Fruit fly (Drosophila melanogaster) whole organism, prepupa: ENCODE measurements around the gene IFT46.
A peak's percentile ranks its signal among the peaks of the same experiment; 100 is the strongest.

ENCODE experiments used
- Blimp-1 ChIP-seq: fragments of 200-800 bp; sonication (Bioruptor generic); optimal IDR thresholded peaks from 3 replicates; lab custom pipeline; 2017; ENCODE audit warnings: missing biosample characterization, missing genetic modification characterization, mild to moderate bottlenecking, moderate library complexity, missing genetic modification reagents
- CG10631 ChIP-seq: fragments of 200-800 bp; sonication (Bioruptor generic); optimal IDR thresholded peaks from 2 replicates; lab custom pipeline; 2016; ENCODE audit warnings: missing biosample characterization, missing genetic modification characterization
- CG10669 ChIP-seq: fragments of 200-800 bp; sonication (Bioruptor generic); optimal IDR thresholded peaks from 3 replicates; lab custom pipeline; 2018; ENCODE audit warnings: missing biosample characterization, mild to moderate bottlenecking, missing genetic modification characterization, moderate library complexity
- CG11294 ChIP-seq: fragments of 200-800 bp; sonication (Bioruptor generic); IDR thresholded peaks from 2 replicates; pipeline ENCODE4 v1.3.6; 2022; ENCODE audit warnings: missing biosample characterization, missing genetic modification characterization
- CG11762 ChIP-seq: fragments of 200-800 bp; sonication (Bioruptor generic); optimal IDR thresholded peaks from 3 replicates; lab custom pipeline; 2016; ENCODE audit warnings: missing biosample characterization, missing genetic modification characterization; ENCODE audit not compliant: insufficient read depth
- CG11902 ChIP-seq: fragments of 200-800 bp; sonication (Bioruptor generic); optimal IDR thresholded peaks from 3 replicates; lab custom pipeline; 2016; ENCODE audit warnings: missing biosample characterization, missing genetic modification characterization
- CG15336 ChIP-seq: fragments of 200-800 bp; sonication (Bioruptor generic); IDR thresholded peaks from 2 replicates; pipeline ENCODE4 v1.3.6; 2022; ENCODE audit warnings: missing biosample characterization, missing genetic modification characterization
- CG1621 ChIP-seq: fragments of 200-800 bp; sonication (Bioruptor generic); optimal IDR thresholded peaks from 3 replicates; lab custom pipeline; 2018; ENCODE audit warnings: missing biosample characterization, mild to moderate bottlenecking, missing genetic modification characterization
- CG16779 ChIP-seq: fragments of 200-800 bp; sonication (Bioruptor generic); optimal IDR thresholded peaks from 3 replicates; lab custom pipeline; 2017; ENCODE audit warnings: missing biosample characterization, mild to moderate bottlenecking, missing genetic modification characterization
- CG3032 ChIP-seq: fragments of 200-800 bp; optimal IDR thresholded peaks from 2 replicates; lab custom pipeline; 2019; ENCODE audit warnings: missing biosample characterization, mild to moderate bottlenecking, missing genetic modification characterization, moderate library complexity
- CG31627 ChIP-seq: fragments of 200-800 bp; sonication (Bioruptor generic); optimal IDR thresholded peaks from 3 replicates; lab custom pipeline; 2016; ENCODE audit warnings: missing biosample characterization, missing genetic modification characterization
- CG32006 ChIP-seq: fragments of 200-800 bp; sonication (Bioruptor generic); optimal IDR thresholded peaks from 3 replicates; lab custom pipeline; 2017; ENCODE audit warnings: missing biosample characterization, mild to moderate bottlenecking, missing genetic modification characterization
- CG34406 ChIP-seq: fragments of 200-800 bp; sonication (Bioruptor generic); optimal IDR thresholded peaks from 3 replicates; lab custom pipeline; 2016; ENCODE audit warnings: missing biosample characterization, missing genetic modification characterization
- CG3919 ChIP-seq: fragments of 200-800 bp; sonication (Bioruptor generic); optimal IDR thresholded peaks from 3 replicates; lab custom pipeline; 2016; ENCODE audit warnings: missing biosample characterization, missing genetic modification characterization
- CG4318 ChIP-seq: fragments of 200-800 bp; sonication (Bioruptor generic); optimal IDR thresholded peaks from 3 replicates; lab custom pipeline; 2017; ENCODE audit warnings: missing biosample characterization, mild to moderate bottlenecking, missing genetic modification characterization
- CG6163 ChIP-seq: fragments of 200-800 bp; sonication (Bioruptor generic); IDR thresholded peaks from 3 replicates; pipeline ENCODE4 v1.3.6; 2022; ENCODE audit warnings: missing biosample characterization, missing genetic modification characterization
- CG6276 ChIP-seq: fragments of 200-800 bp; sonication (Bioruptor generic); optimal IDR thresholded peaks from 2 replicates; lab custom pipeline; 2017; ENCODE audit warnings: missing biosample characterization, mild to moderate bottlenecking, missing genetic modification characterization
- CG6792 ChIP-seq: fragments of 200-800 bp; sonication (Bioruptor generic); optimal IDR thresholded peaks from 3 replicates; lab custom pipeline; 2016; ENCODE audit warnings: missing biosample characterization, missing genetic modification characterization
- CG6808 ChIP-seq: fragments of 200-800 bp; sonication (Bioruptor generic); optimal IDR thresholded peaks from 3 replicates; lab custom pipeline; 2017; ENCODE audit warnings: missing biosample characterization, missing genetic modification characterization, mild to moderate bottlenecking, moderate library complexity, missing genetic modification reagents
- CG6854 ChIP-seq: fragments of 200-800 bp; sonication (Bioruptor generic); optimal IDR thresholded peaks from 2 replicates; lab custom pipeline; 2017; ENCODE audit warnings: missing biosample characterization, mild to moderate bottlenecking, missing genetic modification characterization
- CG8119 ChIP-seq: fragments of 200-800 bp; sonication (Bioruptor generic); IDR thresholded peaks from 3 replicates; pipeline ENCODE4 v1.3.6; 2022; ENCODE audit warnings: missing biosample characterization, missing genetic modification characterization
- CG8319 ChIP-seq: fragments of 200-800 bp; sonication (Bioruptor generic); optimal IDR thresholded peaks from 3 replicates; lab custom pipeline; 2016; ENCODE audit warnings: missing biosample characterization, missing genetic modification characterization
- CG9139 ChIP-seq: fragments of 200-800 bp; sonication (Bioruptor generic); optimal IDR thresholded peaks from 3 replicates; lab custom pipeline; 2017; ENCODE audit warnings: missing biosample characterization, mild to moderate bottlenecking, missing genetic modification characterization
- Eip75B ChIP-seq: fragments of 200-800 bp; sonication (Bioruptor generic); optimal IDR thresholded peaks from 3 replicates; lab custom pipeline; 2016; ENCODE audit warnings: missing biosample characterization, missing genetic modification characterization
- Eip78C ChIP-seq: fragments of 200-800 bp; sonication (Bioruptor generic); peaks from one replicate; lab custom pipeline; 2016; ENCODE audit warnings: missing biosample characterization, missing genetic modification characterization
- Eip93F ChIP-seq: fragments of 200-800 bp; sonication (Bioruptor generic); optimal IDR thresholded peaks from 2 replicates; lab custom pipeline; 2016; ENCODE audit warnings: missing biosample characterization, mild to moderate bottlenecking, missing genetic modification characterization
- Ets21C ChIP-seq: fragments of 200-800 bp; sonication (Bioruptor generic); optimal IDR thresholded peaks from 3 replicates; lab custom pipeline; 2016; ENCODE audit warnings: missing biosample characterization, missing genetic modification characterization
- Gug ChIP-seq: fragments of 200-800 bp; sonication (Bioruptor generic); IDR thresholded peaks from 2 replicates; pipeline ENCODE4 v1.3.6; 2022; ENCODE audit warnings: missing biosample characterization, missing genetic modification characterization
- Hr38 ChIP-seq: sonication (Bioruptor generic); optimal IDR thresholded peaks from 2 replicates; lab custom pipeline; 2016; ENCODE audit warnings: missing biosample characterization, missing genetic modification characterization
- Hr39 ChIP-seq: fragments of 200-800 bp; sonication (Bioruptor generic); optimal IDR thresholded peaks from 2 replicates; lab custom pipeline; 2016; ENCODE audit warnings: missing biosample characterization, missing genetic modification characterization
- Lpt ChIP-seq: fragments of 200-800 bp; sonication (Bioruptor generic); optimal IDR thresholded peaks from 3 replicates; lab custom pipeline; 2016; ENCODE audit warnings: missing biosample characterization, missing genetic modification characterization
- Met ChIP-seq: fragments of 200-800 bp; sonication (Bioruptor generic); optimal IDR thresholded peaks from 3 replicates; lab custom pipeline; 2016; ENCODE audit warnings: missing biosample characterization, missing genetic modification characterization
- OdsH ChIP-seq: fragments of 200-800 bp; sonication (Bioruptor generic); optimal IDR thresholded peaks from 3 replicates; lab custom pipeline; 2016; ENCODE audit warnings: missing biosample characterization, missing genetic modification characterization
- Smox ChIP-seq: fragments of 200-800 bp; sonication (Bioruptor generic); optimal IDR thresholded peaks from 3 replicates; lab custom pipeline; 2016; ENCODE audit warnings: missing biosample characterization, missing genetic modification characterization
- Sox102F ChIP-seq: fragments of 200-800 bp; sonication (Bioruptor generic); optimal IDR thresholded peaks from 2 replicates; lab custom pipeline; 2016; ENCODE audit warnings: missing biosample characterization, mild to moderate bottlenecking, missing genetic modification characterization
- Sox14 ChIP-seq: fragments of 200-800 bp; sonication (Bioruptor generic); optimal IDR thresholded peaks from 3 replicates; lab custom pipeline; 2016; ENCODE audit warnings: missing biosample characterization, missing genetic modification characterization
- achi ChIP-seq: fragments of 200-800 bp; sonication (Bioruptor generic); optimal IDR thresholded peaks from 3 replicates; lab custom pipeline; 2016; ENCODE audit warnings: missing biosample characterization, missing genetic modification characterization
- dac ChIP-seq: fragments of 200-800 bp; sonication (Bioruptor generic); optimal IDR thresholded peaks from 2 replicates; lab custom pipeline; 2017; ENCODE audit warnings: missing biosample characterization, mild to moderate bottlenecking, missing genetic modification characterization
- dsx ChIP-seq: fragments of 200-800 bp; optimal IDR thresholded peaks from 3 replicates; lab custom pipeline; 2019; ENCODE audit warnings: missing biosample characterization, mild to moderate bottlenecking, missing genetic modification characterization, moderate library complexity; ENCODE audit not compliant: poor library complexity, severe bottlenecking
- fd59A ChIP-seq: fragments of 200-800 bp; sonication (Bioruptor generic); optimal IDR thresholded peaks from 2 replicates; lab custom pipeline; 2017; ENCODE audit warnings: missing biosample characterization, mild to moderate bottlenecking, missing genetic modification characterization, missing genetic modification reagents
- fd85E ChIP-seq: fragments of 200-800 bp; sonication (Bioruptor generic); optimal IDR thresholded peaks from 3 replicates; lab custom pipeline; 2016; ENCODE audit warnings: missing biosample characterization, missing genetic modification characterization
- fkh ChIP-seq: fragments of 200-800 bp; sonication (Bioruptor generic); optimal IDR thresholded peaks from 3 replicates; lab custom pipeline; 2017; ENCODE audit warnings: missing biosample characterization, mild to moderate bottlenecking, missing genetic modification characterization, moderate library complexity
- lz ChIP-seq: fragments of 200-800 bp; sonication (Bioruptor generic); optimal IDR thresholded peaks from 3 replicates; lab custom pipeline; 2016; ENCODE audit warnings: missing biosample characterization, missing genetic modification characterization
- net ChIP-seq: fragments of 200-800 bp; sonication (Bioruptor generic); optimal IDR thresholded peaks from 3 replicates; lab custom pipeline; 2016; ENCODE audit warnings: missing biosample characterization, missing genetic modification characterization
- pdm3 ChIP-seq: fragments of 200-800 bp; sonication (Bioruptor generic); optimal IDR thresholded peaks from 3 replicates; lab custom pipeline; 2016; ENCODE audit warnings: missing biosample characterization, missing genetic modification characterization
- salr ChIP-seq, 2 experiments: fragments of 200-800 bp; sonication (Bioruptor generic); optimal IDR thresholded peaks; 3 replicates each; lab custom pipeline; 2016 to 2018; ENCODE audit warnings: missing biosample characterization in 2 of 2, missing genetic modification characterization in 2 of 2, mild to moderate bottlenecking in 1 of 2
- spab ChIP-seq: fragments of 200-800 bp; sonication (Bioruptor generic); optimal IDR thresholded peaks from 2 replicates; lab custom pipeline; 2017; ENCODE audit warnings: missing biosample characterization, mild to moderate bottlenecking, missing genetic modification characterization, missing genetic modification reagents
- ss ChIP-seq, 2 experiments: fragments of 200-800 bp; sonication (Bioruptor generic); optimal IDR thresholded peaks; 2 replicates in 1 of 2; 3 replicates in 1 of 2; lab custom pipeline; 2017 to 2018; ENCODE audit warnings: mild to moderate bottlenecking in 2 of 2, missing biosample characterization in 2 of 2, missing genetic modification characterization in 2 of 2, moderate library complexity in 1 of 2
- svp ChIP-seq: fragments of 200-800 bp; sonication (Bioruptor generic); peaks from one replicate; lab custom pipeline; 2016; ENCODE audit warnings: missing biosample characterization, missing genetic modification characterization
- topi ChIP-seq: fragments of 200-800 bp; sonication (Bioruptor generic); optimal IDR thresholded peaks from 3 replicates; lab custom pipeline; 2016; ENCODE audit warnings: missing biosample characterization, missing genetic modification characterization
- vri ChIP-seq: fragments of 200-800 bp; sonication (Bioruptor generic); optimal IDR thresholded peaks from 3 replicates; lab custom pipeline; 2016; ENCODE audit warnings: missing biosample characterization, mild to moderate bottlenecking, missing genetic modification characterization

Gene IFT46

dm6 chr2L:18568715-18569114, 47.2 kb downstream of the IFT46 start:
- TF ChIP-seq CG1621 (no peak), vri (GFP tag; lab: Kevin White, UChicago) (peak; percentile 21)

- TF ChIP-seq Ets21C (GFP tag; lab: Kevin White, UChicago) (no peak), CG4318 (GFP tag; lab: Kevin White, UChicago) (no peak), svp (GFP tag; lab: Kevin White, UChicago) (no peak), Gug (GFP tag; lab: Robert Waterston, UW) (no peak), Hr38 (GFP tag; lab: Kevin White, UChicago) (no peak), CG11902 (GFP tag; lab: Kevin White, UChicago) (no peak), OdsH (peak; percentile 5), CG16779 (no peak), fkh (GFP tag; lab: Kevin White, UChicago) (peak; percentile 91), CG3919 (peak; percentile 29), Eip75B (GFP tag; lab: Kevin White, UChicago) (no peak), CG15336 (GFP tag; lab: Robert Waterston, UW) (no peak), net (GFP tag; lab: Kevin White, UChicago) (peak; percentile 40), Eip93F (no peak), Sox14 (GFP tag; lab: Kevin White, UChicago) (no peak), CG10631 (GFP tag; lab: Kevin White, UChicago) (peak; percentile 26), Sox102F (GFP tag; lab: Kevin White, UChicago) (no peak), CG6854 (GFP tag; lab: Kevin White, UChicago) (no peak), lz (GFP tag; lab: Kevin White, UChicago) (no peak), Smox (GFP tag; lab: Kevin White, UChicago) (no peak), CG9139 (peak; percentile 22), CG3032 (tag; lab: Kevin White, UChicago) (no peak), spab (GFP tag; lab: Kevin White, UChicago) (peak; percentile 34), CG8119 (GFP tag; lab: Robert Waterston, UW) (peak; percentile 24; the same call in 1 of the 3 replicates), fd85E (GFP tag; lab: Kevin White, UChicago) (no peak), Eip78C (GFP tag; lab: Kevin White, UChicago) (peak; percentile 68), topi (GFP tag; lab: Kevin White, UChicago) (no peak), CG11294 (GFP tag; lab: Robert Waterston, UW) (no peak), salr (GFP tag; optimal IDR thresholded peaks at IDR 0.05; lab: Kevin White, UChicago) (peak in 1 of 2 experiments; percentile 20), dsx (GFP tag; lab: Kevin White, UChicago) (no peak), CG31627 (GFP tag; lab: Kevin White, UChicago) (no peak), Met (GFP tag; lab: Kevin White, UChicago) (no peak), CG34406 (GFP tag; lab: Kevin White, UChicago) (peak; percentile 13), Hr39 (GFP tag; lab: Kevin White, UChicago) (no peak), CG6792 (no peak), ss (GFP tag; optimal IDR thresholded peaks at IDR 0.05; lab: Kevin White, UChicago) (peak in 1 of 2 experiments; percentile 63), Lpt (GFP tag; lab: Kevin White, UChicago) (no peak), vri (GFP tag; lab: Kevin White, UChicago) (peak; percentile 55), CG11762 (GFP tag; lab: Kevin White, UChicago) (peak; percentile 1), fd59A (GFP tag; lab: Kevin White, UChicago) (no peak), CG8319 (GFP tag; lab: Kevin White, UChicago) (no peak), dac (GFP tag; lab: Kevin White, UChicago) (no peak), pdm3 (GFP tag; lab: Kevin White, UChicago) (peak; percentile 44), achi (no peak), CG6808 (GFP tag; lab: Kevin White, UChicago) (peak; percentile 40), CG6163 (GFP tag; lab: Robert Waterston, UW) (no peak; the same call in 2 of the 3 replicates), CG6276 (GFP tag; lab: Kevin White, UChicago) (peak; percentile 4), Blimp-1 (no peak), CG10669 (GFP tag; lab: Kevin White, UChicago) (peak; percentile 52), CG32006 (no peak)
These were observed 48.3 kb downstream of the IFT46 start for dm6 chr2L:18567563-18567962.
